Fruit fly (Drosophila melanogaster) whole organism, embryonic: ENCODE measurements around the gene AstC.

Experiments
- Ada2b ChIP-seq: fragments of 200-800 bp; sonication (Bioruptor generic); IDR thresholded peaks from 2 replicates; pipeline ENCODE4 v1.3.6; 2022; ENCODE audit warnings: missing biosample characterization, missing genetic modification characterization
- Asciz ChIP-seq: fragments of 200-800 bp; sonication (Bioruptor generic); optimal IDR thresholded peaks from 2 replicates; lab custom pipeline; 2017; ENCODE audit warnings: missing biosample characterization, mild to moderate bottlenecking, missing genetic modification characterization, missing genetic modification reagents
- BEAF-32 ChIP-seq: fragments of 200-800 bp; sonication (Bioruptor generic); optimal IDR thresholded peaks from 3 replicates; lab custom pipeline; 2017; ENCODE audit warnings: missing biosample characterization, missing genetic modification characterization, mild to moderate bottlenecking, moderate library complexity, missing genetic modification reagents
- C15 ChIP-seq: fragments of 200-800 bp; sonication (Bioruptor generic); IDR thresholded peaks from 3 replicates; pipeline ENCODE4 v1.3.6; 2022; ENCODE audit warnings: missing biosample characterization, missing genetic modification characterization
- CG10147 ChIP-seq: fragments of 200-800 bp; sonication (Bioruptor generic); optimal IDR thresholded peaks from 2 replicates; lab custom pipeline; 2019; ENCODE audit warnings: missing biosample characterization, mild to moderate bottlenecking, missing genetic modification characterization, moderate library complexity
- CG10267 ChIP-seq: fragments of 200-800 bp; sonication (Bioruptor generic); optimal IDR thresholded peaks from 2 replicates; lab custom pipeline; 2018; ENCODE audit warnings: missing biosample characterization, mild to moderate bottlenecking, missing genetic modification characterization, moderate library complexity
- CG10462 ChIP-seq: fragments of 200-800 bp; sonication (Bioruptor generic); optimal IDR thresholded peaks from 2 replicates; lab custom pipeline; 2016; ENCODE audit warnings: missing biosample characterization, missing genetic modification characterization
- CG10979 ChIP-seq: fragments of 200-800 bp; sonication (Bioruptor generic); optimal IDR thresholded peaks from 2 replicates; lab custom pipeline; 2018; ENCODE audit warnings: missing biosample characterization, mild to moderate bottlenecking, missing genetic modification characterization, moderate library complexity
- CG12744 ChIP-seq: fragments of 200-800 bp; sonication (Bioruptor generic); optimal IDR thresholded peaks from 2 replicates; lab custom pipeline; 2016; ENCODE audit warnings: missing biosample characterization, missing genetic modification characterization
- CG12942 ChIP-seq: fragments of 200-800 bp; sonication (Bioruptor generic); optimal IDR thresholded peaks from 3 replicates; lab custom pipeline; 2016; ENCODE audit warnings: missing biosample characterization, missing genetic modification characterization
- CG13624 ChIP-seq: fragments of 200-800 bp; sonication (Bioruptor generic); optimal IDR thresholded peaks from 2 replicates; lab custom pipeline; 2016; ENCODE audit warnings: missing biosample characterization, missing genetic modification characterization
- CG15269 ChIP-seq: fragments of 200-800 bp; sonication (Bioruptor generic); optimal IDR thresholded peaks from 2 replicates; lab custom pipeline; 2018; ENCODE audit warnings: missing biosample characterization, mild to moderate bottlenecking, missing genetic modification characterization, moderate library complexity
- CG16813 ChIP-seq: fragments of 200-800 bp; sonication (Bioruptor generic); IDR thresholded peaks from 3 replicates; pipeline ENCODE4 v1.3.6; 2022; ENCODE audit warnings: missing biosample characterization, missing genetic modification characterization; ENCODE audit not compliant: partially characterized antibody
- CG2129 ChIP-seq: fragments of 200-800 bp; sonication (Bioruptor generic); IDR thresholded peaks from 2 replicates; pipeline ENCODE4 v1.3.6; 2022; ENCODE audit warnings: missing biosample characterization, missing genetic modification characterization; ENCODE audit not compliant: partially characterized antibody
- CG3163 ChIP-seq: fragments of 200-800 bp; sonication (Bioruptor generic); optimal IDR thresholded peaks from 3 replicates; lab custom pipeline; 2016; ENCODE audit warnings: missing biosample characterization, missing genetic modification characterization
- CG3726 ChIP-seq: fragments of 200-800 bp; sonication (Bioruptor generic); IDR thresholded peaks from 3 replicates; pipeline ENCODE4, ENCODE4 v1.3.6; 2022; ENCODE audit warnings: missing biosample characterization, missing genetic modification characterization
- CG4854 ChIP-seq: fragments of 200-800 bp; sonication (Bioruptor generic); optimal IDR thresholded peaks from 2 replicates; lab custom pipeline; 2016; ENCODE audit warnings: missing biosample characterization, missing genetic modification characterization, inconsistent platforms
- CG5245 ChIP-seq: fragments of 200-800 bp; sonication (Bioruptor generic); optimal IDR thresholded peaks from 3 replicates; lab custom pipeline; 2016; ENCODE audit warnings: missing biosample characterization, missing genetic modification characterization
- CG7372 ChIP-seq: fragments of 200-800 bp; sonication (Bioruptor generic); IDR thresholded peaks from 2 replicates; pipeline ENCODE4 v1.3.6; 2022; ENCODE audit warnings: missing biosample characterization, missing genetic modification characterization
- CG8924 ChIP-seq: fragments of 200-800 bp; optimal IDR thresholded peaks from 3 replicates; lab custom pipeline; 2019; ENCODE audit warnings: missing biosample characterization, mild to moderate bottlenecking, missing genetic modification characterization, moderate library complexity
- CG9932 ChIP-seq: fragments of 200-800 bp; sonication (Bioruptor generic); IDR thresholded peaks from 2 replicates; pipeline ENCODE4 v1.3.6; 2022; ENCODE audit warnings: missing biosample characterization, missing genetic modification characterization
- Dek ChIP-seq: fragments of 200-800 bp; sonication (Bioruptor generic); optimal IDR thresholded peaks from 3 replicates; lab custom pipeline; 2019; ENCODE audit warnings: missing biosample characterization, mild to moderate bottlenecking, missing genetic modification characterization, moderate library complexity
- Dp ChIP-seq: fragments of 200-800 bp; sonication (Bioruptor generic); optimal IDR thresholded peaks from 2 replicates; lab custom pipeline; 2018; ENCODE audit warnings: missing biosample characterization, mild to moderate bottlenecking, missing genetic modification characterization, moderate library complexity
- Hey ChIP-seq: fragments of 200-800 bp; sonication (Bioruptor generic); optimal IDR thresholded peaks from 3 replicates; lab custom pipeline; 2018; ENCODE audit warnings: missing biosample characterization, mild to moderate bottlenecking, missing genetic modification characterization
- Kr ChIP-seq: fragments of 200-800 bp; sonication (Bioruptor generic); optimal IDR thresholded peaks from 2 replicates; lab custom pipeline; 2017; ENCODE audit warnings: missing biosample characterization, mild to moderate bottlenecking, missing genetic modification characterization
- Meics ChIP-seq: fragments of 200-800 bp; sonication (Bioruptor generic); optimal IDR thresholded peaks from 2 replicates; lab custom pipeline; 2017; ENCODE audit warnings: missing biosample characterization, mild to moderate bottlenecking, missing genetic modification characterization
- NC2α ChIP-seq: fragments of 200-800 bp; sonication (Bioruptor generic); optimal IDR thresholded peaks from 2 replicates; lab custom pipeline; 2016; ENCODE audit warnings: missing biosample characterization, missing genetic modification characterization
- NK7.1 ChIP-seq: fragments of 200-800 bp; sonication (Bioruptor generic); optimal IDR thresholded peaks from 3 replicates; lab custom pipeline; 2016; ENCODE audit warnings: missing biosample characterization, missing genetic modification characterization
- Nf-YB ChIP-seq: fragments of 200-800 bp; sonication (Bioruptor generic); optimal IDR thresholded peaks from 3 replicates; lab custom pipeline; 2019; ENCODE audit warnings: missing biosample characterization, mild to moderate bottlenecking, missing genetic modification characterization, moderate library complexity
- Sox102F ChIP-seq: fragments of 200-800 bp; sonication (Bioruptor generic); optimal IDR thresholded peaks from 2 replicates; lab custom pipeline; 2018; ENCODE audit warnings: missing biosample characterization, mild to moderate bottlenecking, missing genetic modification characterization, moderate library complexity
- Ssrp ChIP-seq: fragments of 200-800 bp; sonication (Bioruptor generic); optimal IDR thresholded peaks from 2 replicates; lab custom pipeline; 2018; ENCODE audit warnings: missing biosample characterization, mild to moderate bottlenecking, missing genetic modification characterization, moderate library complexity
- TFAM ChIP-seq: fragments of 200-800 bp; sonication (Bioruptor generic); optimal IDR thresholded peaks from 2 replicates; lab custom pipeline; 2017; ENCODE audit warnings: missing biosample characterization, missing genetic modification characterization, inconsistent platforms
- az2 ChIP-seq: fragments of 200-800 bp; sonication (Bioruptor generic); optimal IDR thresholded peaks from 3 replicates; lab custom pipeline; 2016; ENCODE audit warnings: missing biosample characterization, missing genetic modification characterization
- chm ChIP-seq: fragments of 200-800 bp; sonication (Bioruptor generic); IDR thresholded peaks from 2 replicates; pipeline ENCODE4 v1.3.6; 2022; ENCODE audit warnings: missing biosample characterization, missing genetic modification characterization
- dysf ChIP-seq: fragments of 200-800 bp; sonication (Bioruptor generic); IDR thresholded peaks from 3 replicates; pipeline ENCODE4 v1.3.6; 2022; ENCODE audit warnings: missing biosample characterization, missing genetic modification characterization
- fru ChIP-seq: fragments of >200 bp; optimal IDR thresholded peaks from 2 replicates; lab custom pipeline; 2017
- inv ChIP-seq: fragments of 200-800 bp; sonication (Bioruptor generic); IDR thresholded peaks from 2 replicates; pipeline ENCODE4 v1.3.6; 2022; ENCODE audit warnings: missing biosample characterization, missing genetic modification characterization; ENCODE audit not compliant: partially characterized antibody
- jing ChIP-seq: fragments of 200-800 bp; sonication (Bioruptor generic); optimal IDR thresholded peaks from 2 replicates; lab custom pipeline; 2018; ENCODE audit warnings: missing biosample characterization, mild to moderate bottlenecking, missing genetic modification characterization
- kah ChIP-seq: fragments of 200-800 bp; sonication (Bioruptor generic); optimal IDR thresholded peaks from 2 replicates; lab custom pipeline; 2018; ENCODE audit warnings: missing biosample characterization, mild to moderate bottlenecking, missing genetic modification characterization
- pb ChIP-seq: fragments of 200-800 bp; sonication (Bioruptor generic); optimal IDR thresholded peaks from 3 replicates; lab custom pipeline; 2016; ENCODE audit warnings: missing biosample characterization, missing genetic modification characterization
- prd ChIP-seq, 3 experiments: fragments of >200 bp in 2 of 3; fragments of 200-800 bp in 1 of 3; sonication (Bioruptor generic) in 1 of 3; optimal IDR thresholded peaks in 2 of 3; IDR thresholded peaks in 1 of 3; 2 replicates in 2 of 3; 3 replicates in 1 of 3; pipeline versions ENCODE4 v1.3.6 to Lab custom; 2017 to 2022; ENCODE audit warnings: missing biosample characterization in 1 of 3, missing genetic modification characterization in 1 of 3
- seq ChIP-seq: fragments of 200-800 bp; sonication (Bioruptor generic); IDR thresholded peaks from 2 replicates; pipeline ENCODE4 v1.3.6; 2022; ENCODE audit warnings: missing biosample characterization, missing genetic modification characterization
- slp2 ChIP-seq: fragments of 200-800 bp; sonication (Bioruptor generic); optimal IDR thresholded peaks from 2 replicates; lab custom pipeline; 2016; ENCODE audit warnings: missing biosample characterization, missing genetic modification characterization
- ssp ChIP-seq: fragments of 200-800 bp; sonication (Bioruptor generic); IDR thresholded peaks from 2 replicates; pipeline ENCODE4 v1.3.6; 2022; ENCODE audit warnings: missing biosample characterization, missing genetic modification characterization
- stc ChIP-seq: fragments of 200-800 bp; sonication (Bioruptor generic); IDR thresholded peaks from 2 replicates; pipeline ENCODE4 v1.3.6; 2022; ENCODE audit warnings: missing biosample characterization, missing genetic modification characterization
- stwl ChIP-seq: fragments of 200-800 bp; sonication (Bioruptor generic); optimal IDR thresholded peaks from 3 replicates; lab custom pipeline; 2018; ENCODE audit warnings: missing biosample characterization, mild to moderate bottlenecking, missing genetic modification characterization, moderate library complexity
- sug ChIP-seq: fragments of 200-800 bp; optimal IDR thresholded peaks from 2 replicates; lab custom pipeline; 2019; ENCODE audit warnings: missing biosample characterization, mild to moderate bottlenecking, missing genetic modification characterization, moderate library complexity
- tna ChIP-seq: fragments of 200-800 bp; sonication (Bioruptor generic); IDR thresholded peaks from 2 replicates; pipeline ENCODE4 v1.3.6; 2022; ENCODE audit warnings: missing biosample characterization, missing genetic modification characterization; ENCODE audit not compliant: partially characterized antibody
- unpg ChIP-seq: fragments of 200-800 bp; sonication (Bioruptor generic); optimal IDR thresholded peaks from 3 replicates; lab custom pipeline; 2018; ENCODE audit warnings: missing biosample characterization, mild to moderate bottlenecking, missing genetic modification characterization, moderate library complexity
- yki ChIP-seq: fragments of >200 bp; optimal IDR thresholded peaks from 3 replicates; lab custom pipeline; 2018

The AstC gene

dm6 chr2L:11106562-11106962 lies 25.4 kb upstream of the AstC start, which contains the start of gene Reps (continued):
- peak; percentile 98 for TF ChIP-seq chm (GFP tag; lab: Robert Waterston, UW)
- peak; percentile 99 for TF ChIP-seq az2
- peak; percentile 98 for TF ChIP-seq CG5245 (GFP tag; lab: Kevin White, UChicago)
- peak; percentile 98 for TF ChIP-seq CG15269 (tag; lab: Kevin White, UChicago)
- TF ChIP-seq pb = peak; percentile 90
- TF ChIP-seq NC2α (GFP tag; lab: Kevin White, UChicago) = peak; percentile 95
- peak; percentile 75 for TF ChIP-seq BEAF-32 (GFP tag; lab: Kevin White, UChicago)
- TF ChIP-seq sug (tag; lab: Kevin White, UChicago) = peak; percentile 97
- TF ChIP-seq prd (optimal IDR thresholded peaks at IDR 0.05; lab: Kevin White, UChicago) = no peak
- peak; percentile 100 for TF ChIP-seq prd (GFP tag; IDR thresholded peaks at IDR 0.05; lab: Robert Waterston, UW)
- peak; percentile 86 for TF ChIP-seq CG3163 (GFP tag; lab: Kevin White, UChicago)
- TF ChIP-seq CG10267 (tag; lab: Kevin White, UChicago) = peak; percentile 96
- peak; percentile 99 for TF ChIP-seq unpg (GFP tag; lab: Kevin White, UChicago)
- TF ChIP-seq CG10979 (tag; lab: Kevin White, UChicago) = peak; percentile 99
- peak; percentile 98 for TF ChIP-seq seq (GFP tag; lab: Robert Waterston, UW)
- TF ChIP-seq Hey (tag; lab: Kevin White, UChicago) = peak; percentile 86
- peak; percentile 94 for TF ChIP-seq ssp (GFP tag; lab: Robert Waterston, UW)
- peak; percentile 55 for TF ChIP-seq Dp
- TF ChIP-seq C15 (GFP tag; lab: Robert Waterston, UW) = peak; percentile 97
- peak; percentile 97 for TF ChIP-seq slp2 (GFP tag; lab: Kevin White, UChicago)
- peak; percentile 92 for TF ChIP-seq NK7.1 (GFP tag; lab: Kevin White, UChicago)
- TF ChIP-seq dysf (GFP tag; lab: Robert Waterston, UW) = peak; percentile 99
- TF ChIP-seq inv = peak; percentile 52; the same call in 1 of the 2 replicates
- TF ChIP-seq jing (GFP tag; lab: Kevin White, UChicago) = peak; percentile 97
- TF ChIP-seq yki = no peak
- TF ChIP-seq CG8924 (tag; lab: Kevin White, UChicago) = peak; percentile 98
- TF ChIP-seq fru (lab: Kevin White, UChicago) = no peak
- peak; percentile 97 for TF ChIP-seq CG4854 (GFP tag; lab: Kevin White, UChicago)
- TF ChIP-seq tna (GFP tag; lab: Robert Waterston, UW) = no peak
- peak; percentile 99 for TF ChIP-seq stc
- TF ChIP-seq kah (GFP tag; lab: Kevin White, UChicago) = peak; percentile 94
- peak; percentile 97 for TF ChIP-seq Asciz (GFP tag; lab: Kevin White, UChicago)
- peak; percentile 99 for TF ChIP-seq CG9932 (GFP tag; lab: Robert Waterston, UW)
- TF ChIP-seq CG3726 = peak; percentile 98
- TF ChIP-seq Ssrp (tag; lab: Kevin White, UChicago) = peak; percentile 99
- TF ChIP-seq Dek (tag; lab: Kevin White, UChicago) = peak; percentile 97
- peak; percentile 98 for TF ChIP-seq Sox102F (GFP tag; lab: Kevin White, UChicago)
- peak; percentile 97 for TF ChIP-seq CG12744 (GFP tag; lab: Kevin White, UChicago)
- no peak for TF ChIP-seq CG2129
- TF ChIP-seq Kr (GFP tag; lab: Kevin White, UChicago) = peak; percentile 63
- TF ChIP-seq Nf-YB (GFP tag; lab: Kevin White, UChicago) = peak; percentile 88
- peak; percentile 99 for TF ChIP-seq CG7372 (GFP tag; lab: Robert Waterston, UW)
- peak; percentile 98 for TF ChIP-seq CG10462 (GFP tag; lab: Kevin White, UChicago)
- peak; percentile 99 for TF ChIP-seq CG12942
- TF ChIP-seq CG10147 = peak; percentile 98
- TF ChIP-seq CG16813 (GFP tag; lab: Robert Waterston, UW) = peak; percentile 68
- TF ChIP-seq TFAM (GFP tag; lab: Kevin White, UChicago) = peak; percentile 91
- TF ChIP-seq Meics (GFP tag; lab: Kevin White, UChicago) = peak; percentile 98
- TF ChIP-seq Ada2b (GFP tag; lab: Robert Waterston, UW) = peak; percentile 98
- peak; percentile 98 for TF ChIP-seq CG13624 (GFP tag; lab: Kevin White, UChicago)
- peak; percentile 95 for TF ChIP-seq stwl (tag; lab: Kevin White, UChicago)
